Fruit fly (Drosophila melanogaster) whole organism, embryonic: ENCODE results near the gene Rab30.

Source experiments
- CG1024 ChIP-seq: fragments of 200-800 bp; sonication (Bioruptor generic); IDR thresholded peaks from 2 replicates; pipeline ENCODE4 v1.3.6; 2022; ENCODE audit warnings: missing biosample characterization, missing genetic modification characterization
- CG11085 ChIP-seq: fragments of 200-800 bp; sonication (Bioruptor generic); IDR thresholded peaks from 2 replicates; pipeline ENCODE4 v1.3.6; 2022; ENCODE audit warnings: missing biosample characterization, missing genetic modification characterization
- CG12219 ChIP-seq: fragments of 200-800 bp; sonication (Bioruptor generic); optimal IDR thresholded peaks from 3 replicates; lab custom pipeline; 2018; ENCODE audit warnings: missing biosample characterization, mild to moderate bottlenecking, missing genetic modification characterization
- CG12942 ChIP-seq: fragments of 200-800 bp; sonication (Bioruptor generic); optimal IDR thresholded peaks from 3 replicates; lab custom pipeline; 2016; ENCODE audit warnings: missing biosample characterization, missing genetic modification characterization
- CG14441 ChIP-seq: fragments of 200-800 bp; sonication (Bioruptor generic); IDR thresholded peaks from 2 replicates; pipeline ENCODE4 v1.3.6; 2022; ENCODE audit warnings: missing biosample characterization, missing genetic modification characterization
- CG15011 ChIP-seq: fragments of 200-800 bp; sonication (Bioruptor generic); optimal IDR thresholded peaks from 3 replicates; lab custom pipeline; 2018; ENCODE audit warnings: missing biosample characterization, mild to moderate bottlenecking, missing genetic modification characterization
- CG18476 ChIP-seq: fragments of 200-800 bp; sonication (Bioruptor generic); optimal IDR thresholded peaks from 2 replicates; lab custom pipeline; 2016; ENCODE audit warnings: missing biosample characterization, mild to moderate bottlenecking, missing genetic modification characterization
- CG18764 ChIP-seq: fragments of 200-800 bp; sonication (Bioruptor generic); optimal IDR thresholded peaks from 3 replicates; lab custom pipeline; 2016; ENCODE audit warnings: missing biosample characterization, missing genetic modification characterization
- CG42726 ChIP-seq: fragments of 200-800 bp; sonication (Bioruptor generic); IDR thresholded peaks from 2 replicates; pipeline ENCODE4 v1.3.6; 2022; ENCODE audit warnings: missing biosample characterization, missing genetic modification characterization; ENCODE audit not compliant: partially characterized antibody
- CG6254 ChIP-seq: fragments of 200-800 bp; sonication (Bioruptor generic); optimal IDR thresholded peaks from 3 replicates; lab custom pipeline; 2017; ENCODE audit warnings: mild to moderate bottlenecking, missing biosample characterization, missing genetic modification reagents, missing genetic modification characterization
- CG6683 ChIP-seq: fragments of 200-800 bp; sonication (Bioruptor generic); optimal IDR thresholded peaks from 2 replicates; lab custom pipeline; 2017; ENCODE audit warnings: missing biosample characterization, mild to moderate bottlenecking, missing genetic modification characterization, missing genetic modification reagents
- CoRest ChIP-seq: fragments of 200-800 bp; sonication (Bioruptor generic); optimal IDR thresholded peaks from 3 replicates; lab custom pipeline; 2018; ENCODE audit warnings: missing biosample characterization, mild to moderate bottlenecking, missing genetic modification characterization, moderate library complexity
- Deaf1 ChIP-seq: fragments of 200-800 bp; optimal IDR thresholded peaks from 3 replicates; lab custom pipeline; 2019; ENCODE audit warnings: missing biosample characterization, mild to moderate bottlenecking, missing genetic modification characterization, moderate library complexity
- Dip3 ChIP-seq: fragments of 200-800 bp; sonication (Bioruptor generic); optimal IDR thresholded peaks from 3 replicates; lab custom pipeline; 2016; ENCODE audit warnings: missing biosample characterization, missing genetic modification characterization
- Scr ChIP-seq: fragments of 200-800 bp; sonication (Bioruptor generic); IDR thresholded peaks from 2 replicates; pipeline ENCODE4 v1.3.6; 2022; ENCODE audit warnings: missing biosample characterization, missing genetic modification characterization; ENCODE audit not compliant: partially characterized antibody
- Spps ChIP-seq: fragments of 200-800 bp; sonication (Bioruptor generic); optimal IDR thresholded peaks from 2 replicates; lab custom pipeline; 2018; ENCODE audit warnings: missing biosample characterization, mild to moderate bottlenecking, missing genetic modification characterization
- Vsx1 ChIP-seq: fragments of 200-800 bp; sonication (Bioruptor generic); optimal IDR thresholded peaks from 2 replicates; lab custom pipeline; 2017; ENCODE audit warnings: missing biosample characterization, mild to moderate bottlenecking, missing genetic modification characterization, missing genetic modification reagents
- ase ChIP-seq: fragments of 200-800 bp; sonication (Bioruptor generic); IDR thresholded peaks from 3 replicates; pipeline ENCODE4 v1.3.6; 2022; ENCODE audit warnings: missing biosample characterization, missing genetic modification characterization
- btn ChIP-seq: fragments of 200-800 bp; sonication (Bioruptor generic); optimal IDR thresholded peaks from 2 replicates; lab custom pipeline; 2016; ENCODE audit warnings: missing biosample characterization, missing genetic modification characterization
- chn ChIP-seq: fragments of 200-800 bp; sonication (Bioruptor generic); optimal IDR thresholded peaks from 2 replicates; lab custom pipeline; 2016; ENCODE audit warnings: missing biosample characterization, missing genetic modification characterization
- crol ChIP-seq: fragments of 200-800 bp; sonication (Bioruptor generic); IDR thresholded peaks from 2 replicates; pipeline ENCODE4 v1.3.6; 2022; ENCODE audit warnings: missing biosample characterization, missing genetic modification characterization
- dan ChIP-seq: fragments of 200-800 bp; sonication (Bioruptor generic); IDR thresholded peaks from 2 replicates; pipeline ENCODE4 v1.3.6; 2022; ENCODE audit warnings: missing biosample characterization, missing genetic modification characterization
- gem ChIP-seq: fragments of 200-800 bp; sonication (Bioruptor generic); optimal IDR thresholded peaks from 2 replicates; lab custom pipeline; 2019; ENCODE audit warnings: missing biosample characterization, mild to moderate bottlenecking, missing genetic modification characterization, moderate library complexity
- ham ChIP-seq: fragments of 200-800 bp; sonication (Bioruptor generic); IDR thresholded peaks from 2 replicates; pipeline ENCODE4 v1.3.6; 2022; ENCODE audit warnings: missing biosample characterization, missing genetic modification characterization
- klu ChIP-seq: fragments of 200-800 bp; sonication (Bioruptor generic); IDR thresholded peaks from 2 replicates; pipeline ENCODE4 v1.3.6; 2022; ENCODE audit warnings: missing biosample characterization, missing genetic modification characterization
- mirr ChIP-seq: fragments of 200-800 bp; sonication (Bioruptor generic); optimal IDR thresholded peaks from 3 replicates; lab custom pipeline; 2018; ENCODE audit warnings: missing biosample characterization, mild to moderate bottlenecking, missing genetic modification characterization
- mld ChIP-seq: fragments of 200-800 bp; sonication (Bioruptor generic); IDR thresholded peaks from 3 replicates; pipeline ENCODE4 v1.3.6; 2022; ENCODE audit warnings: missing biosample characterization, missing genetic modification characterization; ENCODE audit not compliant: partially characterized antibody
- oc ChIP-seq: fragments of 200-800 bp; sonication (Bioruptor generic); optimal IDR thresholded peaks from 2 replicates; lab custom pipeline; 2018; ENCODE audit warnings: missing biosample characterization, mild to moderate bottlenecking, missing genetic modification characterization, moderate library complexity
- odd ChIP-seq: fragments of 200-800 bp; sonication (Bioruptor generic); optimal IDR thresholded peaks from 2 replicates; lab custom pipeline; 2017; ENCODE audit warnings: missing biosample characterization, mild to moderate bottlenecking, missing genetic modification characterization
- pita ChIP-seq: fragments of 200-800 bp; sonication (Bioruptor generic); optimal IDR thresholded peaks from 2 replicates; lab custom pipeline; 2017; ENCODE audit warnings: missing biosample characterization, mild to moderate bottlenecking, missing genetic modification characterization
- ranshi ChIP-seq: fragments of 200-800 bp; sonication (Bioruptor generic); IDR thresholded peaks from 2 replicates; pipeline ENCODE4 v1.3.6; 2022; ENCODE audit warnings: missing biosample characterization, missing genetic modification characterization
- salm ChIP-seq: fragments of 200-800 bp; sonication (Bioruptor generic); optimal IDR thresholded peaks from 2 replicates; lab custom pipeline; 2018; ENCODE audit warnings: missing biosample characterization, mild to moderate bottlenecking, missing genetic modification characterization
- sc ChIP-seq, 3 experiments: fragments of >200 bp in 2 of 3; fragments of 200-800 bp in 1 of 3; sonication (Bioruptor generic) in 1 of 3; optimal IDR thresholded peaks; 2 replicates in 2 of 3; 3 replicates in 1 of 3; lab custom pipeline; 2017; ENCODE audit warnings: mild to moderate bottlenecking in 1 of 3, missing biosample characterization in 1 of 3, missing genetic modification characterization in 1 of 3, missing genetic modification reagents in 1 of 3
- sqz ChIP-seq: fragments of 200-800 bp; sonication (Bioruptor generic); optimal IDR thresholded peaks from 3 replicates; lab custom pipeline; 2018; ENCODE audit warnings: missing biosample characterization, mild to moderate bottlenecking, missing genetic modification characterization
- stc ChIP-seq: fragments of 200-800 bp; sonication (Bioruptor generic); IDR thresholded peaks from 2 replicates; pipeline ENCODE4 v1.3.6; 2022; ENCODE audit warnings: missing biosample characterization, missing genetic modification characterization
- wdn ChIP-seq: fragments of 200-800 bp; sonication (Bioruptor generic); IDR thresholded peaks from 2 replicates; pipeline ENCODE4 v1.3.6; 2022; ENCODE audit warnings: missing biosample characterization, missing genetic modification characterization
- zen ChIP-seq: fragments of 200-800 bp; sonication (Bioruptor generic); optimal IDR thresholded peaks from 3 replicates; lab custom pipeline; 2018; ENCODE audit warnings: missing biosample characterization, mild to moderate bottlenecking, missing genetic modification characterization, moderate library complexity

Rab30 gene

dm6 chr2L:7032517-7032951 is at the start of gene Rab30, which contains the start of gene Caper (continued):
- peak; percentile 99 for TF ChIP-seq mld (GFP tag; lab: Robert Waterston, UW)
- TF ChIP-seq CG15011 (GFP tag; lab: Kevin White, UChicago): no peak
- TF ChIP-seq wdn (GFP tag; lab: Robert Waterston, UW): no peak
- TF ChIP-seq crol: no peak
- TF ChIP-seq klu: 0 out of 2 replicates have a peak, but pooled peaks have one; percentile 28
- peak; percentile 24; the same call in 1 of the 2 replicates for TF ChIP-seq CG1024 (GFP tag; lab: Robert Waterston, UW)
- TF ChIP-seq CG18764 (GFP tag; lab: Kevin White, UChicago): no peak
- peak; percentile 51 for TF ChIP-seq Dip3 (GFP tag; lab: Kevin White, UChicago)
- no peak for TF ChIP-seq dan (GFP tag; lab: Robert Waterston, UW)
- peak; percentile 8 for TF ChIP-seq Vsx1 (GFP tag; lab: Kevin White, UChicago)
- peak; percentile 46 for TF ChIP-seq CoRest
- no peak for TF ChIP-seq gem (tag; lab: Kevin White, UChicago)
- no peak for TF ChIP-seq sqz (GFP tag; lab: Kevin White, UChicago)
- no peak for TF ChIP-seq btn (GFP tag; lab: Kevin White, UChicago)
- no peak for TF ChIP-seq Spps
- peak; percentile 98 for TF ChIP-seq Scr (GFP tag; lab: Robert Waterston, UW)
- peak; percentile 98 for TF ChIP-seq CG42726 (GFP tag; lab: Robert Waterston, UW)
- TF ChIP-seq odd (GFP tag; lab: Kevin White, UChicago): no peak
- no peak for TF ChIP-seq CG12219 (GFP tag; lab: Kevin White, UChicago)
- TF ChIP-seq CG6254 (GFP tag; lab: Kevin White, UChicago): no peak
- TF ChIP-seq CG14441 (GFP tag; lab: Robert Waterston, UW): peak; percentile 50
- TF ChIP-seq CG18476 (GFP tag; lab: Kevin White, UChicago): no peak
- no peak for TF ChIP-seq CG6683 (GFP tag; lab: Kevin White, UChicago)
- peak; percentile 71 for TF ChIP-seq chn (GFP tag; lab: Kevin White, UChicago)
- no peak for TF ChIP-seq stc (GFP tag; lab: Robert Waterston, UW)
- TF ChIP-seq ranshi: no peak

DNA sequence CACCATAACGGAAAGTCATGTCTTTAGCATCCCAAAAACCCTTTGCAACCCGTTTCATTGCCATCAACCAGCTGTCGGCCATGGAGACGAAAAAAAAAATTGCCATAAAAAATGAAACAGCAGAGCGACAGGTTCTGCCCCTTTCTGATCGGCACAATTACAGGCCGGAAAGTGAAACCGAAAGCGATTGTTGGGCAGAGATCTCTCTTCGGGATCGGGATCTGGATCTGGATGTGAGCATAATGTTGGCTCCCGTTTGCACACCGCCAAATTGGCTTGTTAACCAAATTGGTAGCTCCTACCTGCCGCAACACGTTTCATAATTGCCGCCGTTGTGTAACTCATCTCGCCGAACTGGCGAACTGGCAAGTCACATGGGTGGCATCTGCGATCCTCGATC is 49.8 kb upstream of the Rab30 start:
- 0 out of 2 replicates have a peak, but pooled peaks have one; percentile 22 for TF ChIP-seq CG11085 (GFP tag; lab: Robert Waterston, UW)
- no peak for TF ChIP-seq oc (tag; lab: Kevin White, UChicago)
- TF ChIP-seq, all 482 proteins: peak for 1

DNA sequence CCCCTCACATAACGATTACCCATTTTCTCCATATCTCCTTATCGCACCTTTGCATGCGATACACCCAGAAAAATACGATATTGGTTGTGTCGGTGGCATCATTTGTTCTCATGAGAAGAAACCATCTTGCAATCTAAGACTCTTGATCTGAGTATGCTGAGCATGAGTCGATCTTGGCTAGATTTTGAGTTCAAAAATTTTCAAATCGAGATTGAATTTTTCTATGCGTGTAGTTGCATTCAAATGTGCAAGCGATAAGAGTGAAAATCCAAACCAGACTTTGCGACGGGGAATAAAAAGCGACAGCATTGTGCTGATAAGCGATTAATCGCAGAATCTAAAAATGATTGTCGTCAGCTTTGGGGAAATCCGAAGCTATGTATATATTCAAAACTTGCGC is 48.9 kb upstream of the Rab30 start:
- TF ChIP-seq CG12942 (GFP tag; lab: Kevin White, UChicago) (no peak), Deaf1 (tag; lab: Kevin White, UChicago) (no peak)
- TF ChIP-seq, all 482 proteins: peak for 0

- TF ChIP-seq sc (optimal IDR thresholded peaks at IDR 0.05; lab: Kevin White, UChicago) (no peak), sc (GFP tag; optimal IDR thresholded peaks at IDR 0.05; lab: Kevin White, UChicago) (no peak), mirr (no peak), CG6254 (GFP tag; lab: Kevin White, UChicago) (no peak), salm (tag; lab: Kevin White, UChicago) (no peak), ham (GFP tag; lab: Robert Waterston, UW) (no peak), ase (no peak), pita (no peak), zen (tag; lab: Kevin White, UChicago) (no peak)
Observed at dm6 chr2L:7076804-7077203, 44.4 kb upstream of the Rab30 start.
